Fruit fly (Drosophila melanogaster): ENCODE results near the gene CG31220.

DNA sequence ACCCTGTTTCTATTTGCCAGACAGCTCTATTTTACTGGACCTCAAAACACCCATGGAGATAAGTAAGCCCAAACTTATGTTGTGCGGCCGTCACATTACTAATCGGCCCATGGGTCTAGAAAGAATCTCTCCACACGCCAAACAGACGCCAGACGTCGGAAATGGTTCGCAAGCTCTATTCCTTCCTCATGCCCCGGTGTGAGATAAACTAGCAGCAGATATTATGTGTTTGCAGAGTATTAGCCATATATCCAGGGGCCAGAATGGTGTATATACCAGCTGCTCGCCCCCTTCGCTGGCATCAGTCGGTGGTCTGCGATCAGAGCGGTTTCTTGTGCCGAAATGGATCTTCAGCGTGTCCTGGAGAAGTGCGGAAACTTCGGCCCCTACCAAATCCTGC lies 38.4 kb upstream of the CG31220 start, which contains the start of gene CG17752:
- TF ChIP-seq CG17385 (GFP tag; optimal IDR thresholded peaks at IDR 0.05) = no peak
- no peak for TF ChIP-seq bcd (GFP tag; optimal IDR thresholded peaks at IDR 0.05)
- TF ChIP-seq CG2129 (GFP tag; IDR thresholded peaks at IDR 0.05; ENCODE audit: partially characterized antibody) = no peak
- TF ChIP-seq CoRest (tag; optimal IDR thresholded peaks at IDR 0.05) = no peak
- no peak for TF ChIP-seq lola (GFP tag; optimal IDR thresholded peaks at IDR 0.05)
- no peak for TF ChIP-seq CG3995 (GFP tag; optimal IDR thresholded peaks at IDR 0.05)
- no peak for TF ChIP-seq pan (optimal IDR thresholded peaks at IDR 0.05)
- no peak for TF ChIP-seq pan (GFP tag; optimal IDR thresholded peaks at IDR 0.05 in 1 of 2, IDR thresholded peaks at IDR 0.05 in 1 of 2)
- no peak for TF ChIP-seq CG1602 (GFP tag; optimal IDR thresholded peaks at IDR 0.05)
- no peak for TF ChIP-seq CG6791 (GFP tag; IDR thresholded peaks at IDR 0.05; ENCODE audit: partially characterized antibody)
- no peak for TF ChIP-seq CG6254 (GFP tag; optimal IDR thresholded peaks at IDR 0.05)
- TF ChIP-seq CG15269 (tag; optimal IDR thresholded peaks at IDR 0.05) = no peak
- TF ChIP-seq lov (optimal IDR thresholded peaks at IDR 0.05) = no peak
- no peak for TF ChIP-seq lov (GFP tag; IDR thresholded peaks at IDR 0.05)
- no peak for TF ChIP-seq CG10147 (GFP tag; optimal IDR thresholded peaks at IDR 0.05)
- no peak for TF ChIP-seq Antp (GFP tag; optimal IDR thresholded peaks at IDR 0.05)
